Worm (Caenorhabditis elegans) whole organism, early embryonic: ENCODE results near the gene swd-2.2.

Experiments used
- B0310.2 ChIP-seq: sonication (generic microtip); optimal IDR thresholded peaks from 2 replicates; lab custom pipeline; 2016; ENCODE audit warnings: mild to moderate bottlenecking, missing genetic modification characterization, missing compliant biosample characterization
- F13C5.2 ChIP-seq: sonication (generic microtip); optimal IDR thresholded peaks from 2 replicates; lab custom pipeline; 2017; ENCODE audit warnings: mild to moderate bottlenecking, missing genetic modification characterization, inconsistent platforms, missing compliant biosample characterization
- ama-1 ChIP-seq: fragments of 150-350 bp; optimal IDR thresholded peaks from 2 replicates; lab custom pipeline; 2014
- ceh-36 ChIP-seq: sonication (generic microtip); optimal IDR thresholded peaks from 2 replicates; lab custom pipeline; 2016; ENCODE audit warnings: missing genetic modification characterization, inconsistent platforms, missing compliant biosample characterization
- ets-7 ChIP-seq: sonication (generic microtip); optimal IDR thresholded peaks from 2 replicates; lab custom pipeline; 2016; ENCODE audit warnings: missing genotype, missing genetic modification characterization, missing compliant biosample characterization
- flt-1 ChIP-seq: fragments of 200-800 bp; sonication (Bioruptor generic); IDR thresholded peaks from 2 replicates; pipeline ENCODE4 v1.3.6; 2022; ENCODE audit warnings: missing genetic modification characterization, missing compliant biosample characterization
- hmbx-1 ChIP-seq: sonication (generic microtip); optimal IDR thresholded peaks from 2 replicates; lab custom pipeline; 2016; ENCODE audit warnings: mild to moderate bottlenecking, missing genetic modification characterization, missing compliant biosample characterization
- hmg-4 ChIP-seq: fragments of 200-800 bp; sonication (Bioruptor generic); optimal IDR thresholded peaks from 2 replicates; lab custom pipeline; 2018; ENCODE audit warnings: mild to moderate bottlenecking, missing genetic modification characterization, missing compliant biosample characterization
- hnd-1 ChIP-seq: sonication (generic microtip); optimal IDR thresholded peaks from 2 replicates; lab custom pipeline; 2016; ENCODE audit warnings: missing genetic modification characterization, missing compliant biosample characterization
- pes-1 ChIP-seq: fragments of 200-800 bp; sonication (Bioruptor generic); IDR thresholded peaks from 2 replicates; pipeline ENCODE4 v1.3.6; 2022; ENCODE audit warnings: missing genetic modification reagents, missing genetic modification characterization, missing compliant biosample characterization
- scrt-1 ChIP-seq: fragments of 200-800 bp; sonication (Bioruptor generic); IDR thresholded peaks from 2 replicates; pipeline ENCODE4 v1.3.6; 2022; ENCODE audit warnings: missing genetic modification characterization, missing compliant biosample characterization
- tbx-11 ChIP-seq: fragments of 200-800 bp; sonication (Bioruptor generic); IDR thresholded peaks from 2 replicates; pipeline ENCODE4 v1.3.6; 2022; ENCODE audit warnings: missing genetic modification characterization, missing compliant biosample characterization
- tbx-37 ChIP-seq: fragments of 200-800 bp; sonication (Bioruptor generic); conservative IDR thresholded peaks from 2 replicates; pipeline ENCODE4 v1.3.6; 2022; ENCODE audit warnings: missing genetic modification reagents, missing genetic modification characterization, missing compliant biosample characterization
- tra-4 ChIP-seq: sonication (generic microtip); optimal IDR thresholded peaks from 2 replicates; lab custom pipeline; 2017; ENCODE audit warnings: missing genetic modification characterization, missing compliant biosample characterization

DNA sequence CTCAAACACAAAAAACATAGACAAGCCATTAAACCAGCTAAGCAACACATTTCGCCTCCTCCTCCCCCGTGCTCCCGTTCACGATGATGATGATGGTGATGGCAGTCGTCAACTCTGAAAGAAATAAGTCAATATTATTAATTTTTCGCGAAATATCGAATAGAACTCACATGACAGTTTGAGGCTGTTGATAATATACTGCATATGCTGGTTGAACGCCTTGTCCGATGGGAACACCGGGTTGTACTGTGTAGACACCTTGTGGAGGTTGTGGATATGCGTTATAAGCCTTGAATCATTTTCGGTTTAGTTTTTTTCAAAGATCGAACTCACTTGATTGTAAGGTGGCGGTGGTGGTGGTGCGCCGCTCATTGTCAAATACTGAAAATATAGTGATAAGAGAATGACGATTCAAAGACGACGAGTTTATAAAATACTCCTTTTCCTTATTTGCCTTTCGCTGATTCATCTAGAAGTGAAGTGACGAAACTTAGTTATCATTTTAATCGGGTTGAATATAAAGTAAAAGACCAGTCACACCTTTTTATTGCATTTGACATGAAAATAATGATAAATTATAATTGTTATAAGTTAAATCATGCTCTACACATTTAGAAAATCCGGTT is 17.7 kb downstream of the swd-2.2 start, which contains the start of gene C33H5.13:
- no peak for TF ChIP-seq hmg-4 (GFP tag; lab: Kevin White, UChicago)
- TF ChIP-seq flt-1, result no peak
- TF ChIP-seq scrt-1 (GFP tag; lab: Robert Waterston, UW), result no peak
- no peak for TF ChIP-seq F13C5.2 (tag; lab: Kevin White, UChicago)
- TF ChIP-seq hmbx-1 (tag; lab: Kevin White, UChicago), result no peak
- no peak for TF ChIP-seq ama-1 (lab: Kevin White, UChicago)
- no peak for TF ChIP-seq tra-4 (tag; lab: Kevin White, UChicago)
- TF ChIP-seq hnd-1 (tag; lab: Kevin White, UChicago), result no peak
- TF ChIP-seq ets-7 (tag; lab: Kevin White, UChicago), result no peak
- no peak for TF ChIP-seq B0310.2
- TF ChIP-seq pes-1 (GFP tag; lab: Robert Waterston, UW), result no peak
- TF ChIP-seq tbx-11, result no peak
- TF ChIP-seq tbx-37, result no peak
- TF ChIP-seq ceh-36 (tag; lab: Kevin White, UChicago), result no peak
